Fruit fly (Drosophila melanogaster) whole organism, adult: ENCODE results near the gene VhaAC45RP.
A peak's percentile ranks its signal among the peaks of the same experiment; 100 is the strongest.

Experiments
- CG11617 ChIP-seq: fragments of 200-800 bp; sonication (Bioruptor generic); optimal IDR thresholded peaks from 2 replicates; lab custom pipeline; 2017; ENCODE audit warnings: mild to moderate bottlenecking, missing biosample characterization, missing genetic modification reagents, missing genetic modification characterization
- CG12768 ChIP-seq: fragments of 200-800 bp; sonication (Bioruptor generic); optimal IDR thresholded peaks from 2 replicates; lab custom pipeline; 2017; ENCODE audit warnings: missing biosample characterization, missing genetic modification characterization, mild to moderate bottlenecking, moderate library complexity, missing genetic modification reagents
- CG14711 ChIP-seq: fragments of 200-800 bp; sonication (Bioruptor generic); optimal IDR thresholded peaks from 2 replicates; lab custom pipeline; 2018; ENCODE audit warnings: missing biosample characterization, mild to moderate bottlenecking, missing genetic modification characterization, moderate library complexity
- CG1620 ChIP-seq: fragments of 200-800 bp; sonication (Bioruptor generic); optimal IDR thresholded peaks from 2 replicates; lab custom pipeline; 2016; ENCODE audit warnings: missing biosample characterization, missing genetic modification characterization
- CG33017 ChIP-seq: fragments of 200-800 bp; sonication (Bioruptor generic); optimal IDR thresholded peaks from 2 replicates; lab custom pipeline; 2018; ENCODE audit warnings: missing biosample characterization, mild to moderate bottlenecking, missing genetic modification characterization, moderate library complexity
- CG5204 ChIP-seq: fragments of 200-800 bp; sonication (Bioruptor generic); optimal IDR thresholded peaks from 2 replicates; lab custom pipeline; 2016; ENCODE audit warnings: missing biosample characterization, missing genetic modification characterization
- CG7045 ChIP-seq: fragments of 200-800 bp; sonication (Bioruptor generic); optimal IDR thresholded peaks from 2 replicates; lab custom pipeline; 2017; ENCODE audit warnings: missing biosample characterization, mild to moderate bottlenecking, missing genetic modification characterization
- CG7101 ChIP-seq: fragments of 200-800 bp; sonication (Bioruptor generic); optimal IDR thresholded peaks from 2 replicates; lab custom pipeline; 2018; ENCODE audit warnings: missing biosample characterization, mild to moderate bottlenecking, missing genetic modification characterization, moderate library complexity
- Clk ChIP-seq: fragments of 200-800 bp; sonication (Bioruptor generic); optimal IDR thresholded peaks from 2 replicates; lab custom pipeline; 2017; ENCODE audit warnings: missing biosample characterization, missing genetic modification characterization
- Crg-1 ChIP-seq: fragments of 200-800 bp; sonication (Bioruptor generic); optimal IDR thresholded peaks from 2 replicates; lab custom pipeline; 2016; ENCODE audit warnings: missing biosample characterization, missing genetic modification characterization
- Hr96 ChIP-seq: fragments of 200-800 bp; sonication (Bioruptor generic); optimal IDR thresholded peaks from 2 replicates; lab custom pipeline; 2016; ENCODE audit warnings: missing biosample characterization, missing genetic modification characterization
- Mnt ChIP-seq: fragments of 200-800 bp; sonication (Bioruptor generic); optimal IDR thresholded peaks from 2 replicates; lab custom pipeline; 2016; ENCODE audit warnings: missing biosample characterization, mild to moderate bottlenecking, missing genetic modification characterization
- bab1 ChIP-seq: fragments of 200-800 bp; sonication (Bioruptor generic); optimal IDR thresholded peaks from 3 replicates; lab custom pipeline; 2019; ENCODE audit warnings: missing biosample characterization, mild to moderate bottlenecking, missing genetic modification characterization, moderate library complexity
- cic ChIP-seq: fragments of 200-800 bp; sonication (Bioruptor generic); optimal IDR thresholded peaks from 2 replicates; lab custom pipeline; 2017; ENCODE audit warnings: missing biosample characterization, mild to moderate bottlenecking, missing genetic modification characterization, moderate library complexity
- cnc ChIP-seq, 2 experiments: fragments of >200 bp; optimal IDR thresholded peaks; 2 replicates each; lab custom pipeline; 2017
- kay ChIP-seq: fragments of 200-800 bp; sonication (Bioruptor generic); peaks from one replicate; lab custom pipeline; 2016; ENCODE audit warnings: missing biosample characterization, missing genetic modification characterization, borderline replicate concordance
- ovo ChIP-seq: fragments of 200-800 bp; sonication (Bioruptor generic); optimal IDR thresholded peaks from 2 replicates; lab custom pipeline; 2016; ENCODE audit warnings: missing biosample characterization, missing genetic modification characterization
- pad ChIP-seq: fragments of 200-800 bp; sonication (Bioruptor generic); optimal IDR thresholded peaks from 3 replicates; lab custom pipeline; 2017; ENCODE audit warnings: missing biosample characterization, missing genetic modification characterization, mild to moderate bottlenecking, moderate library complexity, missing genetic modification reagents
- tj ChIP-seq: fragments of 200-800 bp; sonication (Bioruptor generic); optimal IDR thresholded peaks from 3 replicates; lab custom pipeline; 2017; ENCODE audit warnings: missing biosample characterization, mild to moderate bottlenecking, missing genetic modification characterization, moderate library complexity
- toe ChIP-seq: fragments of 200-800 bp; sonication (Bioruptor generic); optimal IDR thresholded peaks from 2 replicates; lab custom pipeline; 2016; ENCODE audit warnings: missing biosample characterization, missing genetic modification characterization

Gene VhaAC45RP

dm6 chr3R:30191047-30191446 is 24.8 kb upstream of the VhaAC45RP start, which contains the start of gene CG9747:
TSS of gene CG9747 (minus strand) at chr3R:30191252.
- TF ChIP-seq tj (GFP tag; lab: Kevin White, UChicago) (peak; percentile 90), CG33017 (tag; lab: Kevin White, UChicago) (no peak)

DNA sequence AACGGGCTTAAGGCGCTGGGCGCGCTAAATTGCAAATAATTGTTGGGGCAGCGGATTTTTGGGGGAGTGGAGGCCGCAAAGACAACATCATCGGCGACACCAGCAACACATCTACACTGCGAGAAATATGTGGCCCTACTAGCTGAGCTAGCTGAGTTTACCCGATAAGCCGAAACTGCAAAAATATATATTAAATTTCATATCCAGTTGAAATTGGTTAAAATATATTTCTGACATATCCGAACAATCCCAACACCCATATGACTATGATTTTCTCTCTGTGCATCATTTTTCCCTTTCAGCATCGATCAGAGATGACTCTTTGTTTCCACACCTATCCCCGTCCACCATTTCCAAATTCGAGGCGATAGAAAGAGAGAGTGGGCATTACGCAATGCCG is 23.6 kb upstream of the VhaAC45RP start:
- no peak for TF ChIP-seq CG1620
- no peak for TF ChIP-seq CG12768 (GFP tag; lab: Kevin White, UChicago)
- TF ChIP-seq kay = no peak

DNA sequence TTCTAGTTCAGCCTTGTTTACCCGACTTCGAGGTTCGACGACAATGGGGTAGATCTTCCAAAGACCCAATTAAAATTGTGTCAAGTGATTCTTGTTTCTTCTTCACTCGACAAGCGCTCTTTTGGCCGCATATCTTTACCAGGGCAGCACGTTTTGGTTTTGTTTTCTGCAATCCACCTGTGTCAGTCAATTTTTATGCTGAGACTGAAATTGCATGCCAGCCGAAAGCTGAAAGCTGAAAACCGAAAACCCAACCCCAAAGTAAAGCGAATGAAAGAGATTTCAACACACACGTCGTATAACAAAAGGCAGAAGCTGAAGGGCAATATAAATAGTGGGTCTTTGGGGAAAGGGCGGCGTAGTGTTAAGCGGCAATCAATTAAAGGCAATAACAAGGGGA is 23.2 kb upstream of the VhaAC45RP start:
- TF ChIP-seq tj (GFP tag; lab: Kevin White, UChicago) = peak; percentile 99
- TF ChIP-seq CG33017 (tag; lab: Kevin White, UChicago) = no peak

- TF ChIP-seq pad (GFP tag; lab: Kevin White, UChicago) (no peak), bab1 (GFP tag; lab: Kevin White, UChicago) (no peak), Clk (GFP tag; lab: Kevin White, UChicago) (no peak), Mnt (GFP tag; lab: Kevin White, UChicago) (no peak), CG11617 (no peak), CG33017 (tag; lab: Kevin White, UChicago) (no peak), Hr96 (GFP tag; lab: Kevin White, UChicago) (no peak), cic (GFP tag; lab: Kevin White, UChicago) (no peak), tj (GFP tag; lab: Kevin White, UChicago) (no peak), CG5204 (GFP tag; lab: Kevin White, UChicago) (no peak)
Measured at dm6 chr3R:30183872-30184271, 17.7 kb upstream of the VhaAC45RP start.

DNA sequence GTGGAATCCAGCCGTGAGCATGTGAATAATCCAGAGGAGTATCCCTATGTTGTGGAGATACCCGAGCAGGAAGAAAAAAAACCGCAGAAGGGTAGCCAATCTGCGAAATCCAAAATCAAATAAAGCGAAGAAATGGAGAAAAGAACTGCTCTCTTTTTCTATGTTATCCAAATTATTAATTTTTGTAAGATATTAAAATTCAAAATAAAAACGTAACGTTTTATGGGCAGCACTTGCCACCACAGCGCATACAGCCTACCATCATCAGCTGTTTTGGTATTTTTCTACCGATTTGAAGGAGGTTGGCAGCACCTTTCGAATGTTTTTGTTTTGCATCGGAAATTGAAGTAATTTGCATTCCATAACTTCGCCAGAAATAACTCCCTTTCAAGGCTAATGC is 13.7 kb upstream of the VhaAC45RP start, which contains the start of gene Bet5:
TSS of gene Bet5 (plus strand) at position 299 of the 400 bp plus-strand sequence.
- no peak for TF ChIP-seq Mnt (GFP tag; lab: Kevin White, UChicago)
- TF ChIP-seq toe (GFP tag; lab: Kevin White, UChicago) = no peak
- TF ChIP-seq CG5204 (GFP tag; lab: Kevin White, UChicago) = no peak
- TF ChIP-seq CG33017 (tag; lab: Kevin White, UChicago) = no peak
- no peak for TF ChIP-seq bab1 (GFP tag; lab: Kevin White, UChicago)
- TF ChIP-seq CG7045 = no peak
- no peak for TF ChIP-seq CG7101 (tag; lab: Kevin White, UChicago)
- TF ChIP-seq CG14711 (tag; lab: Kevin White, UChicago) = no peak
- no peak for TF ChIP-seq cic (GFP tag; lab: Kevin White, UChicago)
- no peak for TF ChIP-seq Hr96 (GFP tag; lab: Kevin White, UChicago)
- no peak for TF ChIP-seq ovo
- TF ChIP-seq pad (GFP tag; lab: Kevin White, UChicago) = no peak
- no peak for TF ChIP-seq CG11617
- no peak for TF ChIP-seq tj (GFP tag; lab: Kevin White, UChicago)
- TF ChIP-seq cnc (optimal IDR thresholded peaks at IDR 0.05; lab: Kevin White, UChicago) = no peak

DNA sequence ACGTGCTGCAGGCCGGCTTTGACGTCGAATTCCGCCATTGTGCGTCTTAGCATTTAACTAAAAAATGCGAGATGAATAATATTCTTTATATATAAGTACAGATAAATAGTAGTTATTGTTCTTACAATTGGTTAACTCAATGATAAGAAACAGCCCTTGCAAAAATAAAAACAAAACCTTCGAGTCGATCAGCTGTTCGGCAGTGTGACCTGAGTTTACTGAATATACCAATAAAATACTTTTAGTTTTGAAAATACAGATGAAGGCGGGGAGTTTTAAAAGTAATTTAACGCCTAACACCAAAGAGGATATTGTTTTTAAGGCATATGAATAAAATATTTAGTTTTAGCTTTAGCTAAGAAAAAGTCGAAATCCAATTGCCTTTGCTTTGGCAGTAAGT is 11.3 kb upstream of the VhaAC45RP start, which contains the start of the genes CG1983 and CG15530:
TSS of gene CG1983 (minus strand) at position 207 of the 400 bp plus-strand sequence.
TSS of gene CG15530 (plus strand) at position 384 of the 400 bp plus-strand sequence.
- TF ChIP-seq cic (GFP tag; lab: Kevin White, UChicago) (no peak), CG7045 (no peak), Mnt (GFP tag; lab: Kevin White, UChicago) (no peak), CG7101 (tag; lab: Kevin White, UChicago) (no peak), kay (peak; percentile 82), CG11617 (no peak)

dm6 chr3R:30176314-30176713 is 10.1 kb upstream of the VhaAC45RP start:
- TF ChIP-seq CG33017 (tag; lab: Kevin White, UChicago) (no peak), ovo (no peak), bab1 (GFP tag; lab: Kevin White, UChicago) (no peak), CG14711 (tag; lab: Kevin White, UChicago) (no peak), CG1620 (no peak), toe (GFP tag; lab: Kevin White, UChicago) (no peak)

DNA sequence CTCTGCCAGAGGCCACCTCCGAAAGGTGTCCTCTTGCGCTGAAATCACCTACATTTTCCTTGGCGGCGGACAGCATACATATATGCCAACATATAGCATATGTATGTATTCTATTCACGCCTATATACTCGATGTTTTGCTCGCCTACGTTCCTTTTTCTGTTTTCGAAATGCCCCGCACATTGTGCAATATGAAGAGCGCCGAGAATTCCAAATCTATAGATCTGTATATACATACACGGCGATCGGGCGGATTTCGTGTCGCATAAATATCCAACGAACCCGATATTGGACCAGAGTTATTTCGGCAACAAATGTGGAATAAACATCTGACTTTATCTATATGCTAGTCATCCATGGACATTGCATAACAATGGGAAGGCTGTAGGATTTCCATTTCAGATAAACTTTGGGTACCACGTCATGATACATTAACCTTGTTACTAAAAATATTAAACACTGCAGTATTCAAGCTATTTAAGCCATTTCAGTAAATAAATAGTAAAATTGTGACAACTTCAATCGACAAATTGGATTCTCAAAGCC is 8.9 kb upstream of the VhaAC45RP start:
- TF ChIP-seq tj (GFP tag; lab: Kevin White, UChicago) (no peak), CG7045 (no peak), pad (GFP tag; lab: Kevin White, UChicago) (no peak), Crg-1 (no peak), Hr96 (GFP tag; lab: Kevin White, UChicago) (no peak), CG12768 (GFP tag; lab: Kevin White, UChicago) (no peak), CG11617 (no peak), CG5204 (GFP tag; lab: Kevin White, UChicago) (no peak), ovo (no peak), bab1 (GFP tag; lab: Kevin White, UChicago) (no peak), cnc (optimal IDR thresholded peaks at IDR 0.05; lab: Kevin White, UChicago) (no peak), toe (GFP tag; lab: Kevin White, UChicago) (no peak), CG1620 (no peak), cic (GFP tag; lab: Kevin White, UChicago) (no peak), CG7101 (tag; lab: Kevin White, UChicago) (no peak), CG33017 (tag; lab: Kevin White, UChicago) (no peak)
